Fruit fly (Drosophila melanogaster) whole organism, embryonic: Measurements from ENCODE around the gene stol.
A peak's percentile ranks its signal among the peaks of the same experiment; 100 is the strongest.

Source experiments
- Ada2b ChIP-seq: fragments of 200-800 bp; sonication (Bioruptor generic); IDR thresholded peaks from 2 replicates; pipeline ENCODE4 v1.3.6; 2022; ENCODE audit warnings: missing biosample characterization, missing genetic modification characterization
- Bteb2 ChIP-seq: fragments of 200-800 bp; sonication (Bioruptor generic); optimal IDR thresholded peaks from 2 replicates; lab custom pipeline; 2016; ENCODE audit warnings: missing biosample characterization, missing genetic modification characterization
- CG10274 ChIP-seq: fragments of 200-800 bp; sonication (Bioruptor generic); optimal IDR thresholded peaks from 3 replicates; lab custom pipeline; 2017; ENCODE audit warnings: missing biosample characterization, mild to moderate bottlenecking, missing genetic modification characterization
- CG10543 ChIP-seq: fragments of 200-800 bp; sonication (Bioruptor generic); optimal IDR thresholded peaks from 3 replicates; lab custom pipeline; 2017; ENCODE audit warnings: missing biosample characterization, mild to moderate bottlenecking, missing genetic modification characterization, moderate library complexity
- CG11085 ChIP-seq: fragments of 200-800 bp; sonication (Bioruptor generic); IDR thresholded peaks from 2 replicates; pipeline ENCODE4 v1.3.6; 2022; ENCODE audit warnings: missing biosample characterization, missing genetic modification characterization
- CG11696 ChIP-seq: fragments of 200-800 bp; sonication (Bioruptor generic); IDR thresholded peaks from 2 replicates; pipeline ENCODE4 v1.3.6; 2022; ENCODE audit warnings: missing biosample characterization, missing genetic modification characterization
- CG1233 ChIP-seq: fragments of 200-800 bp; sonication (Bioruptor generic); optimal IDR thresholded peaks from 4 replicates; lab custom pipeline; 2018; ENCODE audit warnings: missing biosample characterization, mild to moderate bottlenecking, missing genetic modification characterization
- CG13287 ChIP-seq: fragments of 200-800 bp; sonication (Bioruptor generic); IDR thresholded peaks from 2 replicates; pipeline ENCODE4 v1.3.6; 2022; ENCODE audit warnings: missing biosample characterization, missing genetic modification characterization; ENCODE audit not compliant: partially characterized antibody
- CG13894 ChIP-seq: fragments of 200-800 bp; sonication (Bioruptor generic); optimal IDR thresholded peaks from 3 replicates; lab custom pipeline; 2018; ENCODE audit warnings: missing biosample characterization, mild to moderate bottlenecking, missing genetic modification characterization, moderate library complexity
- CG14050 ChIP-seq: fragments of 200-800 bp; sonication (Bioruptor generic); IDR thresholded peaks from 3 replicates; pipeline ENCODE4 v1.3.6; 2022; ENCODE audit warnings: missing biosample characterization, missing genetic modification characterization
- CG14667 ChIP-seq: fragments of 200-800 bp; sonication (Bioruptor generic); IDR thresholded peaks from 2 replicates; pipeline ENCODE4 v1.3.6; 2022; ENCODE audit warnings: missing biosample characterization, missing genetic modification characterization
- CG1603 ChIP-seq: fragments of 200-800 bp; sonication (Bioruptor generic); optimal IDR thresholded peaks from 2 replicates; lab custom pipeline; 2019; ENCODE audit warnings: missing biosample characterization, mild to moderate bottlenecking, missing genetic modification characterization, moderate library complexity
- CG32772 ChIP-seq: fragments of 200-800 bp; sonication (Bioruptor generic); IDR thresholded peaks from 2 replicates; pipeline ENCODE4 v1.3.6; 2022; ENCODE audit warnings: missing biosample characterization, missing genetic modification characterization
- CG4282 ChIP-seq: fragments of 200-800 bp; sonication (Bioruptor generic); optimal IDR thresholded peaks from 2 replicates; lab custom pipeline; 2016; ENCODE audit warnings: missing biosample characterization, missing genetic modification characterization
- CG7372 ChIP-seq: fragments of 200-800 bp; sonication (Bioruptor generic); IDR thresholded peaks from 2 replicates; pipeline ENCODE4 v1.3.6; 2022; ENCODE audit warnings: missing biosample characterization, missing genetic modification characterization
- CG7839 ChIP-seq: fragments of 200-800 bp; sonication (Bioruptor generic); optimal IDR thresholded peaks from 3 replicates; lab custom pipeline; 2018; ENCODE audit warnings: missing biosample characterization, mild to moderate bottlenecking, missing genetic modification characterization, moderate library complexity
- CG8944 ChIP-seq: fragments of 200-800 bp; sonication (Bioruptor generic); optimal IDR thresholded peaks from 3 replicates; lab custom pipeline; 2016; ENCODE audit warnings: missing biosample characterization, missing genetic modification characterization
- Doc2 ChIP-seq: fragments of 200-800 bp; sonication (Bioruptor generic); IDR thresholded peaks from 2 replicates; pipeline ENCODE4 v1.3.6; 2022; ENCODE audit warnings: missing biosample characterization, missing genetic modification characterization
- Eip74EF ChIP-seq, 2 experiments: fragments of 200-800 bp in 1 of 2; fragments of >200 bp in 1 of 2; sonication (Bioruptor generic) in 1 of 2; optimal IDR thresholded peaks; 2 replicates each; lab custom pipeline; 2017 to 2019; ENCODE audit warnings: missing biosample characterization in 2 of 2, missing genetic modification characterization in 2 of 2, mild to moderate bottlenecking in 1 of 2, moderate library complexity in 1 of 2
- Fer1 ChIP-seq: fragments of 200-800 bp; sonication (Bioruptor generic); optimal IDR thresholded peaks from 2 replicates; lab custom pipeline; 2017; ENCODE audit warnings: missing biosample characterization, mild to moderate bottlenecking, missing genetic modification characterization
- HLHmδ ChIP-seq: fragments of 200-800 bp; sonication (Bioruptor generic); optimal IDR thresholded peaks from 2 replicates; lab custom pipeline; 2018; ENCODE audit warnings: missing biosample characterization, mild to moderate bottlenecking, missing genetic modification characterization, moderate library complexity
- HmgD ChIP-seq: fragments of 200-800 bp; sonication (Bioruptor generic); optimal IDR thresholded peaks from 3 replicates; lab custom pipeline; 2016; ENCODE audit warnings: missing biosample characterization, missing genetic modification characterization
- Jarid2 ChIP-seq: fragments of 200-800 bp; sonication (Bioruptor generic); optimal IDR thresholded peaks from 3 replicates; lab custom pipeline; 2017; ENCODE audit warnings: mild to moderate bottlenecking, missing biosample characterization, missing genetic modification reagents, missing genetic modification characterization
- Max ChIP-seq: fragments of 200-800 bp; sonication (Bioruptor generic); optimal IDR thresholded peaks from 2 replicates; lab custom pipeline; 2016; ENCODE audit warnings: missing biosample characterization, mild to moderate bottlenecking, missing genetic modification characterization
- Med ChIP-seq: fragments of 200-800 bp; sonication (Bioruptor generic); peaks from one replicate; lab custom pipeline; 2016; ENCODE audit warnings: missing biosample characterization, missing genetic modification characterization, mild to moderate bottlenecking, inconsistent platforms, moderate library complexity
- Nf-YC ChIP-seq: fragments of 200-800 bp; optimal IDR thresholded peaks from 3 replicates; lab custom pipeline; 2019; ENCODE audit warnings: missing biosample characterization, mild to moderate bottlenecking, missing genetic modification characterization, moderate library complexity
- Ptx1 ChIP-seq: fragments of 200-800 bp; sonication (Bioruptor generic); IDR thresholded peaks from 2 replicates; pipeline ENCODE4 v1.3.6; 2022; ENCODE audit warnings: missing biosample characterization, missing genetic modification characterization
- Sox100B ChIP-seq: fragments of 200-800 bp; sonication (Bioruptor generic); optimal IDR thresholded peaks from 3 replicates; lab custom pipeline; 2018; ENCODE audit warnings: missing biosample characterization, mild to moderate bottlenecking, missing genetic modification characterization
- Sry-β ChIP-seq: fragments of 200-800 bp; sonication (Bioruptor generic); optimal IDR thresholded peaks from 2 replicates; lab custom pipeline; 2018; ENCODE audit warnings: missing biosample characterization, mild to moderate bottlenecking, missing genetic modification characterization, moderate library complexity
- Usf ChIP-seq: fragments of 200-800 bp; sonication (Bioruptor generic); optimal IDR thresholded peaks from 2 replicates; lab custom pipeline; 2017; ENCODE audit warnings: missing genotype, missing biosample characterization, missing genetic modification characterization
- chif ChIP-seq, 2 experiments: fragments of 200-800 bp; sonication (Bioruptor generic); optimal IDR thresholded peaks; 3 replicates each; lab custom pipeline; 2016; ENCODE audit warnings: missing biosample characterization in 2 of 2, missing genetic modification characterization in 2 of 2
- crp ChIP-seq, 2 experiments: fragments of 200-800 bp; sonication (Bioruptor generic); optimal IDR thresholded peaks; 2 replicates in 1 of 2; 3 replicates in 1 of 2; lab custom pipeline; 2017; ENCODE audit warnings: missing biosample characterization in 2 of 2, missing genetic modification characterization in 2 of 2, mild to moderate bottlenecking in 1 of 2, moderate library complexity in 1 of 2
- cwo ChIP-seq: fragments of 200-800 bp; sonication (Bioruptor generic); optimal IDR thresholded peaks from 3 replicates; lab custom pipeline; 2017; ENCODE audit warnings: missing biosample characterization, missing genetic modification characterization, mild to moderate bottlenecking, moderate library complexity, missing genetic modification reagents
- dati ChIP-seq: fragments of 200-800 bp; sonication (Bioruptor generic); IDR thresholded peaks from 2 replicates; pipeline ENCODE4 v1.3.6; 2022; ENCODE audit warnings: missing biosample characterization, missing genetic modification characterization
- dm ChIP-seq: fragments of 200-800 bp; sonication (Bioruptor generic); optimal IDR thresholded peaks from 3 replicates; lab custom pipeline; 2016; ENCODE audit warnings: missing biosample characterization, missing genetic modification characterization
- en ChIP-seq: fragments of 200-800 bp; sonication (Bioruptor generic); optimal IDR thresholded peaks from 2 replicates; lab custom pipeline; 2016; ENCODE audit warnings: missing biosample characterization, missing genetic modification characterization
- fd96Cb ChIP-seq: fragments of 200-800 bp; sonication (Bioruptor generic); optimal IDR thresholded peaks from 2 replicates; lab custom pipeline; 2018; ENCODE audit warnings: missing biosample characterization, mild to moderate bottlenecking, missing genetic modification characterization, moderate library complexity
- ham ChIP-seq: fragments of 200-800 bp; sonication (Bioruptor generic); IDR thresholded peaks from 2 replicates; pipeline ENCODE4 v1.3.6; 2022; ENCODE audit warnings: missing biosample characterization, missing genetic modification characterization
- her ChIP-seq: fragments of 200-800 bp; sonication (Bioruptor generic); optimal IDR thresholded peaks from 2 replicates; lab custom pipeline; 2016; ENCODE audit warnings: missing biosample characterization, missing genetic modification characterization
- lmd ChIP-seq: fragments of 200-800 bp; sonication (Bioruptor generic); IDR thresholded peaks from 2 replicates; pipeline ENCODE4 v1.3.6; 2022; ENCODE audit warnings: missing biosample characterization, missing genetic modification characterization
- lola ChIP-seq, 3 experiments: fragments of >200 bp in 2 of 3; fragments of 200-800 bp in 1 of 3; sonication (Bioruptor generic) in 1 of 3; optimal IDR thresholded peaks; 2 replicates each; lab custom pipeline; 2017 to 2019; ENCODE audit warnings: missing biosample characterization in 3 of 3, missing genetic modification characterization in 3 of 3, mild to moderate bottlenecking in 1 of 3, moderate library complexity in 1 of 3
- maf-S ChIP-seq: fragments of 200-800 bp; sonication (Bioruptor generic); optimal IDR thresholded peaks from 2 replicates; lab custom pipeline; 2016; ENCODE audit warnings: missing biosample characterization, missing genetic modification characterization
- phol ChIP-seq: fragments of 200-800 bp; sonication (Bioruptor generic); optimal IDR thresholded peaks from 3 replicates; lab custom pipeline; 2018; ENCODE audit warnings: missing biosample characterization, mild to moderate bottlenecking, missing genetic modification characterization, moderate library complexity
- salm ChIP-seq: fragments of 200-800 bp; sonication (Bioruptor generic); optimal IDR thresholded peaks from 2 replicates; lab custom pipeline; 2018; ENCODE audit warnings: missing biosample characterization, mild to moderate bottlenecking, missing genetic modification characterization
- sens-2 ChIP-seq: fragments of 200-800 bp; sonication (Bioruptor generic); IDR thresholded peaks from 2 replicates; pipeline ENCODE4 v1.3.6; 2022; ENCODE audit warnings: missing biosample characterization, missing genetic modification characterization
- slbo ChIP-seq: fragments of 200-800 bp; sonication (Bioruptor generic); IDR thresholded peaks from 2 replicates; pipeline ENCODE4 v1.3.6; 2022; ENCODE audit warnings: missing biosample characterization, missing genetic modification characterization
- sug ChIP-seq: fragments of 200-800 bp; optimal IDR thresholded peaks from 2 replicates; lab custom pipeline; 2019; ENCODE audit warnings: missing biosample characterization, mild to moderate bottlenecking, missing genetic modification characterization, moderate library complexity
- wdn ChIP-seq: fragments of 200-800 bp; sonication (Bioruptor generic); IDR thresholded peaks from 2 replicates; pipeline ENCODE4 v1.3.6; 2022; ENCODE audit warnings: missing biosample characterization, missing genetic modification characterization
- zfh2 ChIP-seq: fragments of 200-800 bp; sonication (Bioruptor generic); optimal IDR thresholded peaks from 2 replicates; lab custom pipeline; 2016; ENCODE audit warnings: missing biosample characterization, missing genetic modification characterization

Gene stol

dm6 chr2L:15750523-15751258 is 32.6 kb upstream of the stol start, which contains the start of gene ND-B17 (continued):
- TF ChIP-seq crp (GFP tag; optimal IDR thresholded peaks at IDR 0.05; lab: Kevin White, UChicago) (peak; percentile 75 to 96), Ada2b (GFP tag; lab: Robert Waterston, UW) (peak; percentile 27; the same call in 1 of the 2 replicates), CG10274 (GFP tag; lab: Kevin White, UChicago) (no peak), Sox100B (no peak), Med (GFP tag; lab: Kevin White, UChicago) (peak; percentile 88), Fer1 (no peak), fd96Cb (tag; lab: Kevin White, UChicago) (no peak), phol (tag; lab: Kevin White, UChicago) (peak; percentile 17), ham (GFP tag; lab: Robert Waterston, UW) (no peak), slbo (GFP tag; lab: Robert Waterston, UW) (peak; percentile 82), Sry-β (GFP tag; lab: Kevin White, UChicago) (no peak), Bteb2 (GFP tag; lab: Kevin White, UChicago) (peak; percentile 0), CG4282 (peak; percentile 33), Doc2 (GFP tag; lab: Robert Waterston, UW) (no peak), lmd (peak; percentile 62), en (GFP tag; lab: Kevin White, UChicago) (no peak), her (GFP tag; lab: Kevin White, UChicago) (peak; percentile 24), CG13894 (no peak), Eip74EF (GFP tag; optimal IDR thresholded peaks at IDR 0.05; lab: Kevin White, UChicago) (no peak), chif (GFP tag; optimal IDR thresholded peaks at IDR 0.05; lab: Kevin White, UChicago) (peak in 1 of 2 experiments; percentile 59), sug (tag; lab: Kevin White, UChicago) (peak; percentile 29), cwo (GFP tag; lab: Kevin White, UChicago) (no peak), Ptx1 (GFP tag; lab: Robert Waterston, UW) (peak; percentile 69), wdn (GFP tag; lab: Robert Waterston, UW) (0 out of 2 replicates have a peak, but pooled peaks have one; percentile 11), CG7372 (GFP tag; lab: Robert Waterston, UW) (peak; percentile 53; the same call in 1 of the 2 replicates), CG1233 (no peak), dm (GFP tag; lab: Kevin White, UChicago) (peak; percentile 50), CG10543 (GFP tag; lab: Kevin White, UChicago) (no peak), Jarid2 (GFP tag; lab: Kevin White, UChicago) (no peak), CG7839 (tag; lab: Kevin White, UChicago) (no peak), CG11085 (no peak), CG13287 (GFP tag; lab: Robert Waterston, UW) (peak; percentile 59), sens-2 (peak; percentile 35; the same call in 1 of the 2 replicates), zfh2 (GFP tag; lab: Kevin White, UChicago) (peak; percentile 57), Max (no peak), CG14667 (GFP tag; lab: Robert Waterston, UW) (no peak), salm (tag; lab: Kevin White, UChicago) (no peak), Usf (no peak), Nf-YC (tag; lab: Kevin White, UChicago) (no peak), CG11696 (no peak), HmgD (GFP tag; lab: Kevin White, UChicago) (peak; percentile 61), lola (GFP tag; optimal IDR thresholded peaks at IDR 0.05; lab: Kevin White, UChicago) (peak in 1 of 3 experiments; percentile 20), CG14050 (GFP tag; lab: Robert Waterston, UW) (peak; percentile 22; the same call in 2 of the 3 replicates), CG32772 (GFP tag; lab: Robert Waterston, UW) (no peak), CG8944 (GFP tag; lab: Kevin White, UChicago) (peak; percentile 50), maf-S (no peak), dati (GFP tag; lab: Robert Waterston, UW) (0 out of 2 replicates have a peak, but pooled peaks have one; percentile 29), CG1603 (tag; lab: Kevin White, UChicago) (peak; percentile 72), HLHmδ (GFP tag; lab: Kevin White, UChicago) (no peak)
